Fruit fly (Drosophila melanogaster): Measurements from ENCODE around the gene ppk31.
A peak's percentile ranks its signal among the peaks of the same experiment; 100 is the strongest.

Gene ppk31

dm6 chr3R:27129580-27130385 lies 33.1 kb upstream of the ppk31 start (continued):
- peak; percentile 32; the same call in 1 of the 2 replicates for TF ChIP-seq Ptx1 (GFP tag; IDR thresholded peaks at IDR 0.05)
- no peak for TF ChIP-seq vnd (GFP tag; IDR thresholded peaks at IDR 0.05; ENCODE audit: partially characterized antibody)
- TF ChIP-seq CG9609 (GFP tag; optimal IDR thresholded peaks at IDR 0.05): no peak
- no peak for TF ChIP-seq CG12744 (GFP tag; optimal IDR thresholded peaks at IDR 0.05)
- TF ChIP-seq pho (GFP tag; optimal IDR thresholded peaks at IDR 0.05): peak; percentile 3
- no peak for TF ChIP-seq CG10431 (GFP tag; optimal IDR thresholded peaks at IDR 0.05)
- TF ChIP-seq esg (GFP tag; conservative IDR thresholded peaks at IDR 0.05): peak; percentile 35; the same call in 1 of the 2 replicates
- TF ChIP-seq crol (GFP tag; IDR thresholded peaks at IDR 0.05): no peak; the same call in 1 of the 2 replicates
- no peak for TF ChIP-seq disco-r (GFP tag; optimal IDR thresholded peaks at IDR 0.05)
- no peak for TF ChIP-seq dati (GFP tag; IDR thresholded peaks at IDR 0.05)
- TF ChIP-seq CG14014 (GFP tag; IDR thresholded peaks at IDR 0.05): peak; percentile 34; the same call in 1 of the 2 replicates
- no peak for TF ChIP-seq unc-4 (GFP tag; IDR thresholded peaks at IDR 0.05; ENCODE audit: partially characterized antibody)
- peak; percentile 8 for TF ChIP-seq bab2 (GFP tag; optimal IDR thresholded peaks at IDR 0.05)
- TF ChIP-seq CG3726 (GFP tag; IDR thresholded peaks at IDR 0.05): no peak
- TF ChIP-seq Bteb2 (GFP tag; optimal IDR thresholded peaks at IDR 0.05): no peak
- TF ChIP-seq D19B (GFP tag; optimal IDR thresholded peaks at IDR 0.05): peak; percentile 90
- TF ChIP-seq D19A (tag; optimal IDR thresholded peaks at IDR 0.05): no peak
- TF ChIP-seq zen2 (GFP tag; IDR thresholded peaks at IDR 0.05; ENCODE audit: partially characterized antibody): no peak
- TF ChIP-seq fu2 (GFP tag; optimal IDR thresholded peaks at IDR 0.05): no peak
- TF ChIP-seq org-1 (GFP tag; optimal IDR thresholded peaks at IDR 0.05): no peak
- peak; percentile 64; the same call in 1 of the 2 replicates for TF ChIP-seq CG32532 (GFP tag; IDR thresholded peaks at IDR 0.05)
- no peak for TF ChIP-seq Asciz (GFP tag; optimal IDR thresholded peaks at IDR 0.05)
- TF ChIP-seq nmo (GFP tag; optimal IDR thresholded peaks at IDR 0.05): no peak
- no peak for TF ChIP-seq CG7745 (tag; optimal IDR thresholded peaks at IDR 0.05)
- no peak for TF ChIP-seq CG15601 (tag; optimal IDR thresholded peaks at IDR 0.05)
- TF ChIP-seq Fer3 (tag; optimal IDR thresholded peaks at IDR 0.05): peak; percentile 19
- no peak for TF ChIP-seq pan (optimal IDR thresholded peaks at IDR 0.05)
- no peak for TF ChIP-seq pan (GFP tag; optimal IDR thresholded peaks at IDR 0.05 in 1 of 2, IDR thresholded peaks at IDR 0.05 in 1 of 2)
- no peak for TF ChIP-seq dm (GFP tag; optimal IDR thresholded peaks at IDR 0.05)
- no peak for TF ChIP-seq tin (GFP tag; optimal IDR thresholded peaks at IDR 0.05)
- TF ChIP-seq mld (GFP tag; IDR thresholded peaks at IDR 0.05; ENCODE audit: partially characterized antibody): no peak
- no peak for TF ChIP-seq CG2712 (tag; optimal IDR thresholded peaks at IDR 0.05)
- no peak for TF ChIP-seq NC2β (GFP tag; optimal IDR thresholded peaks at IDR 0.05)
- TF ChIP-seq CG18599 (GFP tag; optimal IDR thresholded peaks at IDR 0.05): peak; percentile 29
- TF ChIP-seq Awh (GFP tag; IDR thresholded peaks at IDR 0.05): no peak
- no peak for TF ChIP-seq CG12104 (GFP tag; optimal IDR thresholded peaks at IDR 0.05)
- no peak for TF ChIP-seq Stat92E (GFP tag; optimal IDR thresholded peaks at IDR 0.05)
- TF ChIP-seq sug (tag; optimal IDR thresholded peaks at IDR 0.05): no peak
- no peak for TF ChIP-seq slou (GFP tag; optimal IDR thresholded peaks at IDR 0.05)
- TF ChIP-seq CG11085 (GFP tag; IDR thresholded peaks at IDR 0.05): no peak
- TF ChIP-seq CG7987 (GFP tag; optimal IDR thresholded peaks at IDR 0.05): no peak
- no peak for TF ChIP-seq Optix (GFP tag; IDR thresholded peaks at IDR 0.05)
- peak; percentile 60 for TF ChIP-seq slbo (GFP tag; IDR thresholded peaks at IDR 0.05)
- TF ChIP-seq CHES-1-like (GFP tag; optimal IDR thresholded peaks at IDR 0.05): peak; percentile 31
- TF ChIP-seq Sin3A (optimal IDR thresholded peaks at IDR 0.05): no peak
- TF ChIP-seq CG8359 (GFP tag; optimal IDR thresholded peaks at IDR 0.05; ENCODE audit: borderline replicate concordance): no peak
- TF ChIP-seq psq (GFP tag; optimal IDR thresholded peaks at IDR 0.05): no peak
- TF ChIP-seq her (GFP tag; optimal IDR thresholded peaks at IDR 0.05): no peak
- no peak for TF ChIP-seq CG12071 (GFP tag; optimal IDR thresholded peaks at IDR 0.05)
- no peak for TF ChIP-seq bigmax (GFP tag; optimal IDR thresholded peaks at IDR 0.05)
